Worm (Caenorhabditis elegans) whole organism, late embryonic: ENCODE data around the gene C39B10.4.

Source experiments
- ceh-14 ChIP-seq: sonication (generic microtip); optimal IDR thresholded peaks from 2 replicates; lab custom pipeline; 2016; ENCODE audit warnings: missing genotype, missing genetic modification characterization, missing compliant biosample characterization
- ceh-31 ChIP-seq: sonication (generic microtip); optimal IDR thresholded peaks from 2 replicates; lab custom pipeline; 2016; ENCODE audit warnings: missing genetic modification characterization, missing compliant biosample characterization
- ceh-9 ChIP-seq: sonication (generic microtip); optimal IDR thresholded peaks from 2 replicates; lab custom pipeline; 2016; ENCODE audit warnings: mild to moderate bottlenecking, missing genetic modification characterization, inconsistent platforms, missing compliant biosample characterization
- dmd-4 ChIP-seq: sonication (generic microtip); optimal IDR thresholded peaks from 2 replicates; lab custom pipeline; 2016; ENCODE audit warnings: borderline replicate concordance, missing genetic modification characterization, missing compliant biosample characterization
- elt-2 ChIP-seq: sonication (generic microtip); optimal IDR thresholded peaks from 2 replicates; lab custom pipeline; 2016; ENCODE audit warnings: missing genetic modification reagents, missing genetic modification characterization, missing compliant biosample characterization
- fkh-10 ChIP-seq: fragments of 150-350 bp; optimal IDR thresholded peaks from 2 replicates; lab custom pipeline; 2014; ENCODE audit warnings: missing biosample characterization, missing genetic modification reagents, missing genetic modification characterization
- lin-11 ChIP-seq: fragments of 200-800 bp; sonication (Bioruptor generic); optimal IDR thresholded peaks from 2 replicates; lab custom pipeline; 2018; ENCODE audit warnings: mild to moderate bottlenecking, missing genetic modification characterization, missing compliant biosample characterization
- nhr-11 ChIP-seq: fragments of 150-350 bp; optimal IDR thresholded peaks from 2 replicates; lab custom pipeline; 2014; ENCODE audit warnings: missing biosample characterization, missing genetic modification characterization
- ttx-3 ChIP-seq: sonication (generic microtip); optimal IDR thresholded peaks from 2 replicates; lab custom pipeline; 2016; ENCODE audit warnings: missing genetic modification reagents, missing genetic modification characterization, missing compliant biosample characterization

- TF ChIP-seq ceh-31 (tag; lab: Kevin White, UChicago) (no peak), elt-2 (tag; lab: Kevin White, UChicago) (no peak), ceh-9 (tag; lab: Kevin White, UChicago) (no peak), dmd-4 (tag; lab: Kevin White, UChicago) (no peak), lin-11 (tag; lab: Kevin White, UChicago) (no peak), fkh-10 (GFP tag; lab: Kevin White, UChicago) (no peak), ceh-14 (tag; lab: Kevin White, UChicago) (no peak), nhr-11 (tag; lab: Kevin White, UChicago) (no peak), ttx-3 (no peak)
These were observed 38.6 kb upstream of the C39B10.4 start, which contains the start of gene gur-3 for ce11 chrX:10406203-10406602.
